Fruit fly (Drosophila melanogaster) whole organism, embryonic: ENCODE results near the gene CG43880.

Source experiments
- Awh ChIP-seq: fragments of 200-800 bp; sonication (Bioruptor generic); IDR thresholded peaks from 2 replicates; pipeline ENCODE4, ENCODE4 v1.3.6; 2022; ENCODE audit warnings: missing biosample characterization, missing genetic modification characterization
- CG10267 ChIP-seq: fragments of 200-800 bp; sonication (Bioruptor generic); optimal IDR thresholded peaks from 2 replicates; lab custom pipeline; 2018; ENCODE audit warnings: missing biosample characterization, mild to moderate bottlenecking, missing genetic modification characterization, moderate library complexity
- CG12391 ChIP-seq: fragments of 200-800 bp; sonication (Bioruptor generic); optimal IDR thresholded peaks from 3 replicates; lab custom pipeline; 2018; ENCODE audit warnings: missing biosample characterization, mild to moderate bottlenecking, missing genetic modification characterization, moderate library complexity
- CG12769 ChIP-seq: fragments of 200-800 bp; sonication (Bioruptor generic); optimal IDR thresholded peaks from 2 replicates; lab custom pipeline; 2019; ENCODE audit warnings: missing biosample characterization, mild to moderate bottlenecking, missing genetic modification characterization, moderate library complexity
- CG13287 ChIP-seq: fragments of 200-800 bp; sonication (Bioruptor generic); IDR thresholded peaks from 2 replicates; pipeline ENCODE4 v1.3.6; 2022; ENCODE audit warnings: missing biosample characterization, missing genetic modification characterization; ENCODE audit not compliant: partially characterized antibody
- CG13424 ChIP-seq: fragments of 200-800 bp; sonication (Bioruptor generic); optimal IDR thresholded peaks from 2 replicates; lab custom pipeline; 2019; ENCODE audit warnings: missing biosample characterization, mild to moderate bottlenecking, missing genetic modification characterization, moderate library complexity
- CG14014 ChIP-seq: fragments of 200-800 bp; sonication (Bioruptor generic); IDR thresholded peaks from 2 replicates; pipeline ENCODE4 v1.3.6; 2022; ENCODE audit warnings: missing biosample characterization, missing genetic modification characterization
- CG16813 ChIP-seq: fragments of 200-800 bp; sonication (Bioruptor generic); IDR thresholded peaks from 3 replicates; pipeline ENCODE4 v1.3.6; 2022; ENCODE audit warnings: missing biosample characterization, missing genetic modification characterization; ENCODE audit not compliant: partially characterized antibody
- CG2129 ChIP-seq: fragments of 200-800 bp; sonication (Bioruptor generic); IDR thresholded peaks from 2 replicates; pipeline ENCODE4 v1.3.6; 2022; ENCODE audit warnings: missing biosample characterization, missing genetic modification characterization; ENCODE audit not compliant: partially characterized antibody
- CG2712 ChIP-seq: fragments of 200-800 bp; optimal IDR thresholded peaks from 3 replicates; lab custom pipeline; 2019; ENCODE audit warnings: missing biosample characterization, mild to moderate bottlenecking, missing genetic modification characterization, moderate library complexity
- CG34224 ChIP-seq: fragments of 200-800 bp; sonication (Bioruptor generic); IDR thresholded peaks from 3 replicates; pipeline ENCODE4 v1.3.6; 2022; ENCODE audit warnings: missing biosample characterization, missing genetic modification characterization; ENCODE audit not compliant: partially characterized antibody
- CG3726 ChIP-seq: fragments of 200-800 bp; sonication (Bioruptor generic); IDR thresholded peaks from 3 replicates; pipeline ENCODE4, ENCODE4 v1.3.6; 2022; ENCODE audit warnings: missing biosample characterization, missing genetic modification characterization
- CG3995 ChIP-seq: fragments of 200-800 bp; sonication (Bioruptor generic); optimal IDR thresholded peaks from 3 replicates; lab custom pipeline; 2016; ENCODE audit warnings: missing biosample characterization, missing genetic modification characterization
- CG4617 ChIP-seq: fragments of 200-800 bp; sonication (Bioruptor generic); optimal IDR thresholded peaks from 3 replicates; lab custom pipeline; 2016; ENCODE audit warnings: missing biosample characterization, missing genetic modification characterization, borderline replicate concordance
- CG9817 ChIP-seq: fragments of 200-800 bp; sonication (Bioruptor generic); optimal IDR thresholded peaks from 2 replicates; lab custom pipeline; 2018; ENCODE audit warnings: missing biosample characterization, mild to moderate bottlenecking, missing genetic modification characterization, moderate library complexity
- Dp ChIP-seq: fragments of 200-800 bp; sonication (Bioruptor generic); optimal IDR thresholded peaks from 2 replicates; lab custom pipeline; 2018; ENCODE audit warnings: missing biosample characterization, mild to moderate bottlenecking, missing genetic modification characterization, moderate library complexity
- Dref ChIP-seq: fragments of 200-800 bp; sonication (Bioruptor generic); IDR thresholded peaks from 2 replicates; pipeline ENCODE4 v1.3.6; 2022; ENCODE audit warnings: missing biosample characterization, missing genetic modification characterization
- E2f2 ChIP-seq: fragments of 200-800 bp; sonication (Bioruptor generic); IDR thresholded peaks from 2 replicates; pipeline ENCODE4 v1.3.6; 2022; ENCODE audit warnings: missing biosample characterization, missing genetic modification characterization
- GATAe ChIP-seq: fragments of 200-800 bp; sonication (Bioruptor generic); conservative IDR thresholded peaks from 2 replicates; pipeline ENCODE4 v1.3.6; 2022; ENCODE audit warnings: missing biosample characterization, missing genetic modification characterization
- Jarid2 ChIP-seq: fragments of 200-800 bp; sonication (Bioruptor generic); optimal IDR thresholded peaks from 3 replicates; lab custom pipeline; 2017; ENCODE audit warnings: mild to moderate bottlenecking, missing biosample characterization, missing genetic modification reagents, missing genetic modification characterization
- Lpt ChIP-seq: fragments of >200 bp; optimal IDR thresholded peaks from 2 replicates; lab custom pipeline; 2018; ENCODE audit warnings: missing biosample characterization, missing genetic modification characterization
- NK7.1 ChIP-seq: fragments of 200-800 bp; sonication (Bioruptor generic); optimal IDR thresholded peaks from 3 replicates; lab custom pipeline; 2016; ENCODE audit warnings: missing biosample characterization, missing genetic modification characterization
- Scr ChIP-seq: fragments of 200-800 bp; sonication (Bioruptor generic); IDR thresholded peaks from 2 replicates; pipeline ENCODE4 v1.3.6; 2022; ENCODE audit warnings: missing biosample characterization, missing genetic modification characterization; ENCODE audit not compliant: partially characterized antibody
- Sry-δ ChIP-seq: fragments of 200-800 bp; sonication (Bioruptor generic); optimal IDR thresholded peaks from 2 replicates; lab custom pipeline; 2016; ENCODE audit warnings: missing biosample characterization, missing genetic modification characterization
- YL-1 ChIP-seq: fragments of 200-800 bp; sonication (Bioruptor generic); optimal IDR thresholded peaks from 3 replicates; lab custom pipeline; 2017; ENCODE audit warnings: missing biosample characterization, mild to moderate bottlenecking, missing genetic modification characterization
- ato ChIP-seq: fragments of 200-800 bp; sonication (Bioruptor generic); IDR thresholded peaks from 2 replicates; pipeline ENCODE4 v1.3.6; 2022; ENCODE audit warnings: missing biosample characterization, missing genetic modification characterization; ENCODE audit not compliant: partially characterized antibody
- az2 ChIP-seq: fragments of 200-800 bp; sonication (Bioruptor generic); optimal IDR thresholded peaks from 3 replicates; lab custom pipeline; 2016; ENCODE audit warnings: missing biosample characterization, missing genetic modification characterization
- cad ChIP-seq: fragments of >200 bp; optimal IDR thresholded peaks from 2 replicates; lab custom pipeline; 2017; ENCODE audit warnings: missing biosample characterization, missing genetic modification characterization
- fu2 ChIP-seq: fragments of 200-800 bp; sonication (Bioruptor generic); optimal IDR thresholded peaks from 2 replicates; lab custom pipeline; 2016; ENCODE audit warnings: missing biosample characterization, missing genetic modification characterization
- gcm2 ChIP-seq: fragments of 200-800 bp; sonication (Bioruptor generic); optimal IDR thresholded peaks from 2 replicates; lab custom pipeline; 2016; ENCODE audit warnings: missing biosample characterization, missing genetic modification characterization
- knrl ChIP-seq: fragments of 200-800 bp; sonication (Bioruptor generic); IDR thresholded peaks from 3 replicates; pipeline ENCODE4 v1.3.6; 2022; ENCODE audit warnings: missing biosample characterization, missing genetic modification characterization; ENCODE audit not compliant: partially characterized antibody
- lilli ChIP-seq: fragments of 200-800 bp; sonication (Bioruptor generic); optimal IDR thresholded peaks from 3 replicates; lab custom pipeline; 2016; ENCODE audit warnings: missing biosample characterization, missing genetic modification characterization
- prd ChIP-seq, 3 experiments: fragments of >200 bp in 2 of 3; fragments of 200-800 bp in 1 of 3; sonication (Bioruptor generic) in 1 of 3; optimal IDR thresholded peaks in 2 of 3; IDR thresholded peaks in 1 of 3; 2 replicates in 2 of 3; 3 replicates in 1 of 3; pipeline versions ENCODE4 v1.3.6 to Lab custom; 2017 to 2022; ENCODE audit warnings: missing biosample characterization in 1 of 3, missing genetic modification characterization in 1 of 3
- pzg ChIP-seq: fragments of 200-800 bp; sonication (Bioruptor generic); optimal IDR thresholded peaks from 3 replicates; lab custom pipeline; 2018; ENCODE audit warnings: missing biosample characterization, mild to moderate bottlenecking, missing genetic modification characterization, moderate library complexity
- rib ChIP-seq: fragments of 200-800 bp; sonication (Bioruptor generic); IDR thresholded peaks from 2 replicates; pipeline ENCODE4 v1.3.6; 2022; ENCODE audit warnings: missing biosample characterization, missing genetic modification characterization
- row ChIP-seq: fragments of 200-800 bp; sonication (Bioruptor generic); IDR thresholded peaks from 3 replicates; pipeline ENCODE4 v1.3.6; 2022; ENCODE audit warnings: missing biosample characterization, missing genetic modification characterization
- sc ChIP-seq, 3 experiments: fragments of >200 bp in 2 of 3; fragments of 200-800 bp in 1 of 3; sonication (Bioruptor generic) in 1 of 3; optimal IDR thresholded peaks; 2 replicates in 2 of 3; 3 replicates in 1 of 3; lab custom pipeline; 2017; ENCODE audit warnings: mild to moderate bottlenecking in 1 of 3, missing biosample characterization in 1 of 3, missing genetic modification characterization in 1 of 3, missing genetic modification reagents in 1 of 3
- trem ChIP-seq: fragments of 200-800 bp; optimal IDR thresholded peaks from 3 replicates; lab custom pipeline; 2019; ENCODE audit warnings: missing biosample characterization, mild to moderate bottlenecking, missing genetic modification characterization, moderate library complexity
- trh ChIP-seq: fragments of 200-800 bp; sonication (Bioruptor generic); optimal IDR thresholded peaks from 2 replicates; lab custom pipeline; 2016; ENCODE audit warnings: missing biosample characterization, missing genetic modification characterization
- zf30C ChIP-seq: fragments of 200-800 bp; sonication (Bioruptor generic); optimal IDR thresholded peaks from 3 replicates; lab custom pipeline; 2018; ENCODE audit warnings: missing biosample characterization, mild to moderate bottlenecking, missing genetic modification characterization

The CG43880 gene

DNA sequence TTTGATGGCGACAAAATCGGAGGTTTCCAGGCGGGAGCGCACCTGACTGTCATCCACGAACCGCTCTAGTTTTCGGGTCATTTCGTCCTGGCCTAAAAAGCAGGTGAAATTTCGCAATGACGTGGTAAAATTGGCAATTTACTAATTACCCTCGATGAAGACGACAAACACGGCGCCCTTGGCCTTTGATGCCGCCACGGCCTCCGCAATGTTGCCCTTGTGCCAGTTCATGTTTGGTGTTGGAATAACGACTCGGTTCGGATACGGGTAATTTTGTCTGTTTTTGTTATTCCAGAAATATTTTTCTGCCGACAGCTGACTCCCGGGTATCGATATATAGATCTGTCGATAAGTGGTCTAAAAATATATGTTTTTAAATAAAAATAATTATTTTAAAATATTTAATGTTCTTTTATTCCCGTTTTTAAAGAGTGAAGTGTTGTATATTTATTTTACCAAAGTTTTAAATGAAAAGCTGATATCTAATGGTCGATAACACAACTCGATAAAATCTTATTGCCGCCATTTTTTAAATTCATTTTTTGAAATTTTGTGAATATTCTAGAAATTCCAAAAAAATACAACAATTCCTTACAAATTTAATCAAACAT lies 28.7 kb upstream of the CG43880 start, which contains the start of gene CG8042 (continued):
- TF ChIP-seq CG3726 (GFP tag; lab: Robert Waterston, UW) = no peak
- TF ChIP-seq pzg = peak; percentile 15
- TF ChIP-seq CG10267 (tag; lab: Kevin White, UChicago) = peak; percentile 32
- peak; percentile 83 for TF ChIP-seq E2f2 (GFP tag; lab: Robert Waterston, UW)
- no peak for TF ChIP-seq Awh
- no peak for TF ChIP-seq Jarid2
- 0 out of 3 replicates have a peak, but pooled peaks have one; percentile 7 for TF ChIP-seq row
- no peak for TF ChIP-seq Lpt (GFP tag; lab: Kevin White, UChicago)
- TF ChIP-seq cad (GFP tag; lab: Kevin White, UChicago) = no peak
- TF ChIP-seq lilli (GFP tag; lab: Kevin White, UChicago) = no peak
- peak; percentile 6; the same call in 1 of the 3 replicates for TF ChIP-seq knrl (GFP tag; lab: Robert Waterston, UW)
- TF ChIP-seq Scr (GFP tag; lab: Robert Waterston, UW) = peak; percentile 67
- TF ChIP-seq Dp (GFP tag; lab: Kevin White, UChicago) = peak; percentile 77
- TF ChIP-seq CG12769 (tag; lab: Kevin White, UChicago) = no peak
- peak; percentile 34; the same call in 1 of the 2 replicates for TF ChIP-seq CG2129 (GFP tag; lab: Robert Waterston, UW)
- 0 out of 2 replicates have a peak, but pooled peaks have one; percentile 10 for TF ChIP-seq ato (GFP tag; lab: Robert Waterston, UW)
- TF ChIP-seq prd (optimal IDR thresholded peaks at IDR 0.05; lab: Kevin White, UChicago) = no peak
- TF ChIP-seq prd (GFP tag; IDR thresholded peaks at IDR 0.05; lab: Robert Waterston, UW) = no peak
- no peak for TF ChIP-seq NK7.1 (GFP tag; lab: Kevin White, UChicago)
- TF ChIP-seq CG34224 (GFP tag; lab: Robert Waterston, UW) = peak; percentile 74
- no peak for TF ChIP-seq zf30C (GFP tag; lab: Kevin White, UChicago)
- TF ChIP-seq GATAe (GFP tag; lab: Robert Waterston, UW) = no peak
- TF ChIP-seq rib (GFP tag; lab: Robert Waterston, UW) = no peak
- TF ChIP-seq CG13287 (GFP tag; lab: Robert Waterston, UW) = peak; percentile 82
- peak; percentile 4 for TF ChIP-seq CG4617 (GFP tag; lab: Kevin White, UChicago)
- TF ChIP-seq CG12391 (tag; lab: Kevin White, UChicago) = peak; percentile 27
- TF ChIP-seq CG9817 (tag; lab: Kevin White, UChicago) = no peak
- TF ChIP-seq gcm2 = no peak
- no peak for TF ChIP-seq sc (optimal IDR thresholded peaks at IDR 0.05; lab: Kevin White, UChicago)
- TF ChIP-seq sc (GFP tag; optimal IDR thresholded peaks at IDR 0.05; lab: Kevin White, UChicago) = no peak
- peak; percentile 4 for TF ChIP-seq CG2712 (tag; lab: Kevin White, UChicago)
- no peak for TF ChIP-seq az2 (GFP tag; lab: Kevin White, UChicago)
- TF ChIP-seq YL-1 (GFP tag; lab: Kevin White, UChicago) = peak; percentile 9
- no peak for TF ChIP-seq trh
- TF ChIP-seq CG13424 (tag; lab: Kevin White, UChicago) = no peak
- peak; percentile 8 for TF ChIP-seq CG3995
- TF ChIP-seq trem = peak; percentile 48
- peak; percentile 5 for TF ChIP-seq Sry-δ (GFP tag; lab: Kevin White, UChicago)
- no peak for TF ChIP-seq fu2
- TF ChIP-seq CG16813 (GFP tag; lab: Robert Waterston, UW) = peak; percentile 45; the same call in 1 of the 3 replicates
- peak; percentile 61 for TF ChIP-seq Dref (GFP tag; lab: Robert Waterston, UW)
- TF ChIP-seq CG14014 (GFP tag; lab: Robert Waterston, UW) = no peak
- TF ChIP-seq, all 482 proteins: peak for 37
